Worm (Caenorhabditis elegans) whole organism, early embryonic: ENCODE results near the gene B0546.3.
"Not testable (repeated sequence)": the region's sequence is repeated elsewhere in the genome, so short reads cannot be mapped to it uniquely, and the experiment has no call there.

Experiments used
- B0310.2 ChIP-seq: sonication (generic microtip); optimal IDR thresholded peaks from 2 replicates; lab custom pipeline; 2016; ENCODE audit warnings: mild to moderate bottlenecking, missing genetic modification characterization, missing compliant biosample characterization
- F13C5.2 ChIP-seq: sonication (generic microtip); optimal IDR thresholded peaks from 2 replicates; lab custom pipeline; 2017; ENCODE audit warnings: mild to moderate bottlenecking, missing genetic modification characterization, inconsistent platforms, missing compliant biosample characterization
- ama-1 ChIP-seq: fragments of 150-350 bp; optimal IDR thresholded peaks from 2 replicates; lab custom pipeline; 2014
- ceh-36 ChIP-seq: sonication (generic microtip); optimal IDR thresholded peaks from 2 replicates; lab custom pipeline; 2016; ENCODE audit warnings: missing genetic modification characterization, inconsistent platforms, missing compliant biosample characterization
- ets-7 ChIP-seq: sonication (generic microtip); optimal IDR thresholded peaks from 2 replicates; lab custom pipeline; 2016; ENCODE audit warnings: missing genotype, missing genetic modification characterization, missing compliant biosample characterization
- flt-1 ChIP-seq: fragments of 200-800 bp; sonication (Bioruptor generic); IDR thresholded peaks from 2 replicates; pipeline ENCODE4 v1.3.6; 2022; ENCODE audit warnings: missing genetic modification characterization, missing compliant biosample characterization
- hmg-4 ChIP-seq: fragments of 200-800 bp; sonication (Bioruptor generic); optimal IDR thresholded peaks from 2 replicates; lab custom pipeline; 2018; ENCODE audit warnings: mild to moderate bottlenecking, missing genetic modification characterization, missing compliant biosample characterization
- hnd-1 ChIP-seq: sonication (generic microtip); optimal IDR thresholded peaks from 2 replicates; lab custom pipeline; 2016; ENCODE audit warnings: missing genetic modification characterization, missing compliant biosample characterization
- pes-1 ChIP-seq: fragments of 200-800 bp; sonication (Bioruptor generic); IDR thresholded peaks from 2 replicates; pipeline ENCODE4 v1.3.6; 2022; ENCODE audit warnings: missing genetic modification reagents, missing genetic modification characterization, missing compliant biosample characterization
- scrt-1 ChIP-seq: fragments of 200-800 bp; sonication (Bioruptor generic); IDR thresholded peaks from 2 replicates; pipeline ENCODE4 v1.3.6; 2022; ENCODE audit warnings: missing genetic modification characterization, missing compliant biosample characterization
- sea-1 ChIP-seq: fragments of 200-800 bp; sonication (Bioruptor generic); conservative IDR thresholded peaks from 2 replicates; pipeline ENCODE4 v1.3.6; 2022; ENCODE audit warnings: missing genetic modification characterization, missing compliant biosample characterization
- tbx-11 ChIP-seq: fragments of 200-800 bp; sonication (Bioruptor generic); IDR thresholded peaks from 2 replicates; pipeline ENCODE4 v1.3.6; 2022; ENCODE audit warnings: missing genetic modification characterization, missing compliant biosample characterization
- tbx-37 ChIP-seq: fragments of 200-800 bp; sonication (Bioruptor generic); conservative IDR thresholded peaks from 2 replicates; pipeline ENCODE4 v1.3.6; 2022; ENCODE audit warnings: missing genetic modification reagents, missing genetic modification characterization, missing compliant biosample characterization
- tra-4 ChIP-seq: sonication (generic microtip); optimal IDR thresholded peaks from 2 replicates; lab custom pipeline; 2017; ENCODE audit warnings: missing genetic modification characterization, missing compliant biosample characterization

- TF ChIP-seq pes-1 (GFP tag; lab: Robert Waterston, UW); flt-1 (GFP tag; lab: Robert Waterston, UW); hnd-1 (tag; lab: Kevin White, UChicago); ceh-36 (tag; lab: Kevin White, UChicago); hmg-4 (GFP tag; lab: Kevin White, UChicago); ama-1 (lab: Kevin White, UChicago); tbx-11 (GFP tag; lab: Robert Waterston, UW); sea-1 (GFP tag; lab: Robert Waterston, UW); tra-4 (tag; lab: Kevin White, UChicago); tbx-37; scrt-1; F13C5.2; ets-7 (tag; lab: Kevin White, UChicago); B0310.2 (tag; lab: Kevin White, UChicago): not testable (repeated sequence)
Observed at ce11 chrIV:3331758-3332157, 50.9 kb downstream of the B0546.3 start, which contains the start of gene F42A6.5.
